Fruit fly (Drosophila melanogaster) whole organism, wandering third instar larva: Measurements from ENCODE around the gene CG14257.

Experiments used
- Abd-B ChIP-seq: fragments of >200 bp; optimal IDR thresholded peaks from 2 replicates; lab custom pipeline; 2017; ENCODE audit warnings: missing biosample characterization, missing genetic modification characterization
- CG32264 ChIP-seq: fragments of 200-800 bp; sonication (Bioruptor generic); optimal IDR thresholded peaks from 2 replicates; lab custom pipeline; 2016; ENCODE audit warnings: missing biosample characterization, missing genetic modification characterization
- CG9705 ChIP-seq: fragments of 200-800 bp; sonication (Bioruptor generic); optimal IDR thresholded peaks from 2 replicates; lab custom pipeline; 2018; ENCODE audit warnings: missing biosample characterization, mild to moderate bottlenecking, missing genetic modification characterization
- Dfd ChIP-seq: fragments of >200 bp; optimal IDR thresholded peaks from 2 replicates; lab custom pipeline; 2017; ENCODE audit warnings: missing biosample characterization, missing genetic modification characterization
- Dif ChIP-seq: fragments of 200-275, 200-300 bp; sonication (Bioruptor generic); optimal IDR thresholded peaks from 2 replicates; lab custom pipeline; 2018; ENCODE audit warnings: missing biosample characterization, missing genetic modification characterization; ENCODE audit not compliant: partially characterized antibody
- GATAd ChIP-seq: sonication (Bioruptor generic); optimal IDR thresholded peaks from 2 replicates; lab custom pipeline; 2016; ENCODE audit warnings: missing biosample characterization, missing genetic modification characterization
- HLH106 ChIP-seq: fragments of 200-800 bp; optimal IDR thresholded peaks from 3 replicates; lab custom pipeline; 2019; ENCODE audit warnings: missing biosample characterization, mild to moderate bottlenecking, missing genetic modification characterization, moderate library complexity
- Hnf4 ChIP-seq: fragments of 200-800 bp; sonication (Bioruptor generic); optimal IDR thresholded peaks from 2 replicates; lab custom pipeline; 2016; ENCODE audit warnings: missing biosample characterization, mild to moderate bottlenecking, missing genetic modification characterization
- Hr78 ChIP-seq: fragments of >200 bp; optimal IDR thresholded peaks from 2 replicates; lab custom pipeline; 2017; ENCODE audit warnings: missing biosample characterization, missing genetic modification characterization
- Hr83 ChIP-seq: fragments of 200-300 bp; sonication (Bioruptor generic); optimal IDR thresholded peaks from 2 replicates; lab custom pipeline; 2016; ENCODE audit warnings: missing biosample characterization, mild to moderate bottlenecking, missing genetic modification characterization, moderate library complexity; ENCODE audit not compliant: poor library complexity, severe bottlenecking
- Jra ChIP-seq: sonication (Bioruptor generic); optimal IDR thresholded peaks from 2 replicates; lab custom pipeline; 2016; ENCODE audit warnings: missing biosample characterization, missing genetic modification characterization
- Mio ChIP-seq: sonication (Bioruptor generic); optimal IDR thresholded peaks from 2 replicates; lab custom pipeline; 2016; ENCODE audit warnings: missing biosample characterization, missing genetic modification characterization
- Myc ChIP-seq: fragments of >200 bp; optimal IDR thresholded peaks from 2 replicates; lab custom pipeline; 2017
- N ChIP-seq: fragments of >200 bp; optimal IDR thresholded peaks from 2 replicates; lab custom pipeline; 2018; ENCODE audit warnings: missing biosample characterization, missing external identifiers, missing genetic modification characterization
- OdsH ChIP-seq: fragments of 200-800 bp; sonication (Bioruptor generic); optimal IDR thresholded peaks from 2 replicates; lab custom pipeline; 2016; ENCODE audit warnings: missing biosample characterization, mild to moderate bottlenecking, missing genetic modification characterization
- Rel ChIP-seq, 2 experiments: fragments of 200-800 bp; sonication (Bioruptor generic) in 1 of 2; optimal IDR thresholded peaks; 2 replicates in 1 of 2; 3 replicates in 1 of 2; lab custom pipeline; 2016 to 2019; ENCODE audit warnings: mild to moderate bottlenecking in 2 of 2, missing biosample characterization in 2 of 2, missing genetic modification characterization in 2 of 2, moderate library complexity in 1 of 2
- Vsx2 ChIP-seq: fragments of 200-300, 225-300 bp; sonication (Bioruptor generic); optimal IDR thresholded peaks from 2 replicates; lab custom pipeline; 2018; ENCODE audit warnings: missing biosample characterization, missing genetic modification characterization; ENCODE audit not compliant: partially characterized antibody
- br ChIP-seq: fragments of 200-800 bp; sonication (Bioruptor generic); optimal IDR thresholded peaks from 2 replicates; lab custom pipeline; 2016; ENCODE audit warnings: missing biosample characterization, missing genetic modification characterization
- brk ChIP-seq: fragments of 200-800 bp; sonication (Bioruptor generic); optimal IDR thresholded peaks from 2 replicates; lab custom pipeline; 2016; ENCODE audit warnings: missing biosample characterization, mild to moderate bottlenecking, missing genetic modification characterization
- dmrt93B ChIP-seq: fragments of 200-800 bp; sonication (Bioruptor generic); optimal IDR thresholded peaks from 2 replicates; lab custom pipeline; 2018; ENCODE audit warnings: missing biosample characterization, mild to moderate bottlenecking, missing genetic modification characterization
- dsf ChIP-seq: sonication (Bioruptor generic); optimal IDR thresholded peaks from 2 replicates; lab custom pipeline; 2016; ENCODE audit warnings: missing biosample characterization, missing genetic modification characterization, borderline replicate concordance
- ey ChIP-seq: fragments of 200-800 bp; sonication (Bioruptor generic); optimal IDR thresholded peaks from 2 replicates; lab custom pipeline; 2016; ENCODE audit warnings: missing biosample characterization, missing genetic modification characterization
- foxo ChIP-seq, 2 experiments: fragments of 200-800 bp; sonication (Bioruptor generic); optimal IDR thresholded peaks; 2 replicates in 1 of 2; 3 replicates in 1 of 2; lab custom pipeline; 2016 to 2017; ENCODE audit warnings: missing biosample characterization in 2 of 2, missing genetic modification characterization in 2 of 2
- fru ChIP-seq: fragments of 200-800 bp; sonication (Bioruptor generic); optimal IDR thresholded peaks from 3 replicates; lab custom pipeline; 2016; ENCODE audit warnings: missing biosample characterization, mild to moderate bottlenecking, missing genetic modification characterization
- h ChIP-seq: fragments of 200-800 bp; sonication (Bioruptor generic); optimal IDR thresholded peaks from 3 replicates; lab custom pipeline; 2016; ENCODE audit warnings: missing biosample characterization, mild to moderate bottlenecking, missing genetic modification characterization
- jim ChIP-seq: fragments of 175-275, 200-325 bp; sonication (Bioruptor generic); optimal IDR thresholded peaks from 2 replicates; lab custom pipeline; 2016; ENCODE audit warnings: missing biosample characterization, mild to moderate bottlenecking, missing genetic modification characterization
- lola ChIP-seq: fragments of >200 bp; optimal IDR thresholded peaks from 2 replicates; lab custom pipeline; 2017; ENCODE audit warnings: missing biosample characterization, missing genetic modification characterization
- pan ChIP-seq: fragments of >200 bp; optimal IDR thresholded peaks from 2 replicates; lab custom pipeline; 2017
- psq ChIP-seq: fragments of 200-800 bp; sonication (Bioruptor generic); optimal IDR thresholded peaks from 3 replicates; lab custom pipeline; 2017; ENCODE audit warnings: missing biosample characterization, mild to moderate bottlenecking, missing genetic modification characterization, moderate library complexity
- rgr ChIP-seq: fragments of 200-800 bp; sonication (Bioruptor generic); optimal IDR thresholded peaks from 3 replicates; lab custom pipeline; 2016; ENCODE audit warnings: missing biosample characterization, mild to moderate bottlenecking, missing genetic modification characterization
- sage ChIP-seq: fragments of 200-800 bp; sonication (Bioruptor generic); optimal IDR thresholded peaks from 2 replicates; lab custom pipeline; 2016; ENCODE audit warnings: missing biosample characterization, mild to moderate bottlenecking, missing genetic modification characterization
- sv ChIP-seq: fragments of 200-800 bp; sonication (Bioruptor generic); optimal IDR thresholded peaks from 3 replicates; lab custom pipeline; 2016; ENCODE audit warnings: missing biosample characterization, missing genetic modification characterization
- tai ChIP-seq: sonication (Bioruptor generic); optimal IDR thresholded peaks from 2 replicates; lab custom pipeline; 2016; ENCODE audit warnings: missing biosample characterization, missing genetic modification characterization
- usp ChIP-seq: fragments of >200 bp; optimal IDR thresholded peaks from 2 replicates; lab custom pipeline; 2017; ENCODE audit warnings: missing biosample characterization, missing genetic modification characterization
- woc ChIP-seq: sonication (Bioruptor generic); optimal IDR thresholded peaks from 2 replicates; lab custom pipeline; 2016; ENCODE audit warnings: missing biosample characterization, mild to moderate bottlenecking, missing genetic modification characterization

CG14257 gene

DNA sequence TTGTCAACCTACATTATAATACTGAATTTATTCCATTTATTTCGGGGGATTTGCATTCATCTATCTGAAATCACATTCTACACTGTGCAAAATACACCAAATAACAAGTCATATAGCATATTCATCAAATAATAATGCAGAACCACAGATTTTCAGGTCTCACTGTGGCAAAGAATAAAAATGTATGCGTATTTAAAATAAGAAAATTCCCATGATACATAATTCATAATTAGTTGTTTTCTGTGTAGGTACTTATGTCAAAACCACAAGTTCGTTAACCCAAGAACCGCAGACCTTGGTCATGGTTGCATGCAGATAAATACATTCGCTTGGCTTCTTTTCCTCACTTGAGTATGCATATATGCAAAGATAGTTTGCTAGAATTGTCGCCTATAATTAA, 16.6 kb downstream of the CG14257 start (continued):
- TF ChIP-seq h (peak; percentile 74), N (GFP tag; lab: Kevin White, UChicago) (no peak), rgr (peak; percentile 71), Dfd (GFP tag; lab: Kevin White, UChicago) (no peak), psq (GFP tag; lab: Kevin White, UChicago) (peak; percentile 51)

DNA sequence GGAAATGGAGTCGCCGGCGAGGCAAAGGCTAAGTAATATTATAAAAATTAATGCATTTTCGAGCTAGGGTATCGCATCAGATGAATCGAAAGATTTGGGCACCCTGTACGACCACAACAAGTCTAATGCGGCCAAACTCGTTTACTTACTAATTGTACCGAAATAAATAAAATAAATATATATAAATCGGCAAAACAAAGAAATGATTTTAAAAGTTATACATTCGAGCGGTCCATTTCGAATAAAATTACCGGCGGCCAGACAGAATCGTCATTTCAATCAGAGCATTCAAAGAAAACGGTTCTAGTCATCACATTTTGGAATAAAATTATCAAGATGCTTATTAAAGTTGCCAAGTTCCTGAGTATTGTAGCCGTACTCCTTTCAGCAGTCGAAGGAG, 17.2 kb downstream of the CG14257 start, which contains the start of gene CG14258:
TSS of gene CG14258 (plus strand) at position 301 of the 400 bp plus-strand sequence.
- TF ChIP-seq tai (GFP tag; lab: Kevin White, UChicago): no peak
- no peak for TF ChIP-seq Dfd (GFP tag; lab: Kevin White, UChicago)
- TF ChIP-seq brk (GFP tag; lab: Kevin White, UChicago): no peak
- TF ChIP-seq CG9705 (GFP tag; lab: Kevin White, UChicago): no peak
- TF ChIP-seq Hr78 (GFP tag; lab: Kevin White, UChicago): no peak
- no peak for TF ChIP-seq h
- TF ChIP-seq Dif (GFP tag; lab: Kevin White, UChicago): no peak
- TF ChIP-seq Myc (lab: Kevin White, UChicago): no peak
- no peak for TF ChIP-seq rgr
- no peak for TF ChIP-seq GATAd (GFP tag; lab: Kevin White, UChicago)
- no peak for TF ChIP-seq Abd-B
- TF ChIP-seq dsf (GFP tag; lab: Kevin White, UChicago): no peak
- TF ChIP-seq N (GFP tag; lab: Kevin White, UChicago): no peak
- no peak for TF ChIP-seq Jra (GFP tag; lab: Kevin White, UChicago)
- TF ChIP-seq Mio (GFP tag; lab: Kevin White, UChicago): no peak
- no peak for TF ChIP-seq jim (GFP tag; lab: Kevin White, UChicago)
- TF ChIP-seq br (GFP tag; lab: Kevin White, UChicago): no peak
- TF ChIP-seq Rel (GFP tag; optimal IDR thresholded peaks at IDR 0.05; lab: Kevin White, UChicago): no peak
- TF ChIP-seq Rel (tag; optimal IDR thresholded peaks at IDR 0.05; lab: Kevin White, UChicago): no peak
- no peak for TF ChIP-seq CG32264 (GFP tag; lab: Kevin White, UChicago)
- no peak for TF ChIP-seq dmrt93B (GFP tag; lab: Kevin White, UChicago)
- TF ChIP-seq, all 38 proteins: peak for 0

DNA sequence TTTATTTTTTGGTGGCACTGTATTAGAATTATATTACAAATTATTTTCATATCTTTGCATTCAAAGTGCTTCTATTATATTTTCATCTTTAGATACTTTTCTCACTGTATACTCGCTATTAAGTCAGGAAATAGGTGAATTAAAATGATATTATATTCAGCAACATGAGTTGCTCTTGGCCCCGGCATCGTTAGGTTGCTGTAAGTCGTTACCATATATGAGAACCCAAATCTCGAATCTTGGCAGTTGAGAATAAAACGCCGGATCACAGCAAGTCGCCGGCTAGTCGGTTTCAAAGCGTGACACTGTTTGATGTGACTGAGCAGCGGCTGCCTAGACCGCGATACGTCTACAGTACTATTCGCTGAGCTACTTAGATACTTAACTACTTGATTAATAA, 18.6 kb downstream of the CG14257 start, which contains the start of gene CG14259:
TSS of gene CG14259 (plus strand) at position 301 of the 400 bp plus-strand sequence.
- TF ChIP-seq GATAd (GFP tag; lab: Kevin White, UChicago): no peak
- TF ChIP-seq Vsx2 (GFP tag; lab: Kevin White, UChicago): no peak
- no peak for TF ChIP-seq psq (GFP tag; lab: Kevin White, UChicago)
- no peak for TF ChIP-seq Jra (GFP tag; lab: Kevin White, UChicago)
- no peak for TF ChIP-seq jim (GFP tag; lab: Kevin White, UChicago)
- TF ChIP-seq tai (GFP tag; lab: Kevin White, UChicago): no peak
- no peak for TF ChIP-seq foxo (GFP tag; optimal IDR thresholded peaks at IDR 0.05; lab: Kevin White, UChicago)
- TF ChIP-seq Abd-B: no peak
- TF ChIP-seq lola: no peak
- no peak for TF ChIP-seq dmrt93B (GFP tag; lab: Kevin White, UChicago)
- TF ChIP-seq sv (GFP tag; lab: Kevin White, UChicago): no peak
- no peak for TF ChIP-seq Hr78 (GFP tag; lab: Kevin White, UChicago)
- TF ChIP-seq dsf (GFP tag; lab: Kevin White, UChicago): no peak
- no peak for TF ChIP-seq woc (GFP tag; lab: Kevin White, UChicago)
- no peak for TF ChIP-seq usp
- no peak for TF ChIP-seq pan (lab: Kevin White, UChicago)
- TF ChIP-seq Dif (GFP tag; lab: Kevin White, UChicago): no peak
- TF ChIP-seq fru (GFP tag; lab: Kevin White, UChicago): no peak
- TF ChIP-seq Rel (GFP tag; optimal IDR thresholded peaks at IDR 0.05; lab: Kevin White, UChicago): no peak
- no peak for TF ChIP-seq Rel (tag; optimal IDR thresholded peaks at IDR 0.05; lab: Kevin White, UChicago)
- no peak for TF ChIP-seq br (GFP tag; lab: Kevin White, UChicago)

DNA sequence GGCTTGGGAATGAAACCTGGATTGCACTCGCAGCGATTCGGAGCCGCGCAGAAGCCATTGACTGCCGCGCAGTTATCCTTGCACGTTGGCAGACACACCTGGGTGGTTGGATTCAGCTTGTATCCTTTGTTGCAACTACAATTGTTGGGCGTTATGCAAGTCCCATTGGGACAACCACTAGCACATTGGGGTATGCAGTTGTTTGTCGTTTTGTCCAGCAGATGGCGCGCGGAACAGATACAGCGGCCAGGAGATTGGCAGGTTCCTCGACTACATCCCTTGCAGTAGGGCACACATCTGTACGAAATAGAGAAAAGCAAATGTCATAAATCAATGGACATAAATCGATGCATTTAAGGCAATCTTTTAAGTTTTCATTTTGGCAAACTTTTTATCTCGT, 23.0 kb downstream of the CG14257 start:
- TF ChIP-seq Rel (GFP tag; optimal IDR thresholded peaks at IDR 0.05; lab: Kevin White, UChicago) (no peak), Rel (tag; optimal IDR thresholded peaks at IDR 0.05; lab: Kevin White, UChicago) (no peak), dmrt93B (GFP tag; lab: Kevin White, UChicago) (no peak), HLH106 (tag; lab: Kevin White, UChicago) (no peak), ey (GFP tag; lab: Kevin White, UChicago) (no peak), sage (GFP tag; lab: Kevin White, UChicago) (no peak), OdsH (GFP tag; lab: Kevin White, UChicago) (no peak), Hr83 (no peak), usp (no peak), Dif (GFP tag; lab: Kevin White, UChicago) (no peak), Mio (GFP tag; lab: Kevin White, UChicago) (no peak), pan (lab: Kevin White, UChicago) (no peak), br (GFP tag; lab: Kevin White, UChicago) (no peak), CG9705 (GFP tag; lab: Kevin White, UChicago) (no peak), Vsx2 (GFP tag; lab: Kevin White, UChicago) (no peak), h (no peak), Hnf4 (GFP tag; lab: Kevin White, UChicago) (no peak)
